Fruit fly (Drosophila melanogaster): ENCODE data around the gene Alg10.

The Alg10 gene

dm6 chr3L:11197291-11198021, 32.7 kb downstream of the Alg10 start, which contains the start of gene GlcAT-P (continued):
- no peak for TF ChIP-seq insv (GFP tag; optimal IDR thresholded peaks at IDR 0.05)
- no peak for TF ChIP-seq CG4707 (GFP tag; optimal IDR thresholded peaks at IDR 0.05)
- no peak for TF ChIP-seq chinmo (GFP tag; IDR thresholded peaks at IDR 0.05; ENCODE audit: partially characterized antibody)
- TF ChIP-seq CG6813 (GFP tag; optimal IDR thresholded peaks at IDR 0.05) = no peak
- TF ChIP-seq CG11456 (GFP tag; IDR thresholded peaks at IDR 0.05) = no peak
- TF ChIP-seq CG6683 (GFP tag; optimal IDR thresholded peaks at IDR 0.05) = peak; percentile 75
- no peak for TF ChIP-seq CG11560 (tag; IDR thresholded peaks at IDR 0.05)
- TF ChIP-seq CG11398 (GFP tag; optimal IDR thresholded peaks at IDR 0.05) = no peak
- peak; percentile 63 for TF ChIP-seq tap (tag; optimal IDR thresholded peaks at IDR 0.05)
- no peak for TF ChIP-seq CHES-1-like (GFP tag; optimal IDR thresholded peaks at IDR 0.05)
- TF ChIP-seq Hr3 (GFP tag; optimal IDR thresholded peaks at IDR 0.05) = peak; percentile 57
- TF ChIP-seq knrl (GFP tag; IDR thresholded peaks at IDR 0.05; ENCODE audit: partially characterized antibody) = no peak
- TF ChIP-seq CG7963 (GFP tag; IDR thresholded peaks at IDR 0.05; ENCODE audit: partially characterized antibody) = no peak
- TF ChIP-seq CG8924 (tag; optimal IDR thresholded peaks at IDR 0.05) = peak; percentile 85
- TF ChIP-seq CG6791 (GFP tag; IDR thresholded peaks at IDR 0.05; ENCODE audit: partially characterized antibody) = no peak
- TF ChIP-seq CG12299 (tag; optimal IDR thresholded peaks at IDR 0.05) = peak; percentile 52
- TF ChIP-seq bbx (GFP tag; IDR thresholded peaks at IDR 0.05; ENCODE audit: partially characterized antibody) = no peak; the same call in 1 of the 2 replicates
- no peak for TF ChIP-seq pzg (GFP tag; optimal IDR thresholded peaks at IDR 0.05)
- no peak for TF ChIP-seq chm (GFP tag; IDR thresholded peaks at IDR 0.05)
- no peak for TF ChIP-seq ems (GFP tag; optimal IDR thresholded peaks at IDR 0.05)
- TF ChIP-seq CG34224 (GFP tag; IDR thresholded peaks at IDR 0.05; ENCODE audit: partially characterized antibody) = no peak
- TF ChIP-seq NC2α (GFP tag; optimal IDR thresholded peaks at IDR 0.05) = no peak
- no peak for TF ChIP-seq TFAM (GFP tag; optimal IDR thresholded peaks at IDR 0.05)
- TF ChIP-seq usp (GFP tag; optimal IDR thresholded peaks at IDR 0.05) = no peak
- TF ChIP-seq tll (GFP tag; optimal IDR thresholded peaks at IDR 0.05) = no peak
- TF ChIP-seq CG3838 (GFP tag; optimal IDR thresholded peaks at IDR 0.05) = no peak
- peak; percentile 53; the same call in 1 of the 2 replicates for TF ChIP-seq ranshi (GFP tag; IDR thresholded peaks at IDR 0.05)
- TF ChIP-seq fru (optimal IDR thresholded peaks at IDR 0.05) = no peak
- peak; percentile 16 for TF ChIP-seq CG8290 (GFP tag; optimal IDR thresholded peaks at IDR 0.05)
- TF ChIP-seq CG8290 (tag; optimal IDR thresholded peaks at IDR 0.05) = peak in 1 of 2 experiments; percentile 16
- peak; percentile 9 for TF ChIP-seq CG16815 (GFP tag; optimal IDR thresholded peaks at IDR 0.05)
- TF ChIP-seq run (tag; optimal IDR thresholded peaks at IDR 0.05) = peak; percentile 57
- TF ChIP-seq Ssrp (tag; optimal IDR thresholded peaks at IDR 0.05) = peak; percentile 66
- TF ChIP-seq CG31365 (tag; optimal IDR thresholded peaks at IDR 0.05) = no peak
- TF ChIP-seq CG13123 (GFP tag; optimal IDR thresholded peaks at IDR 0.05) = peak; percentile 11
- TF ChIP-seq CkIIα-i1 (GFP tag; IDR thresholded peaks at IDR 0.05) = no peak
- TF ChIP-seq dimm (GFP tag; IDR thresholded peaks at IDR 0.05) = no peak
- TF ChIP-seq CG15011 (GFP tag; optimal IDR thresholded peaks at IDR 0.05) = no peak
- peak; percentile 54 for TF ChIP-seq az2 (GFP tag; optimal IDR thresholded peaks at IDR 0.05)
- TF ChIP-seq seq (GFP tag; IDR thresholded peaks at IDR 0.05) = peak; percentile 55; the same call in 1 of the 2 replicates
- TF ChIP-seq Bdp1 (GFP tag; optimal IDR thresholded peaks at IDR 0.05) = no peak
- TF ChIP-seq Taf1 (GFP tag; IDR thresholded peaks at IDR 0.05) = no peak
- TF ChIP-seq PHDP (tag; optimal IDR thresholded peaks at IDR 0.05) = peak; percentile 83
- TF ChIP-seq zen2 (GFP tag; IDR thresholded peaks at IDR 0.05; ENCODE audit: partially characterized antibody) = no peak
- no peak for TF ChIP-seq CG7987 (GFP tag; optimal IDR thresholded peaks at IDR 0.05)
- TF ChIP-seq GATAe (GFP tag; conservative IDR thresholded peaks at IDR 0.05) = no peak
- peak; percentile 43 for TF ChIP-seq Oaz (GFP tag; IDR thresholded peaks at IDR 0.05)
- TF ChIP-seq CG2202 (tag; optimal IDR thresholded peaks at IDR 0.05) = no peak
- peak; percentile 73 for TF ChIP-seq Dek (tag; optimal IDR thresholded peaks at IDR 0.05)
- no peak for TF ChIP-seq CG3726 (GFP tag; IDR thresholded peaks at IDR 0.05)

All from whole organism, embryonic.